Worm (Caenorhabditis elegans): ENCODE results near the gene glr-1.
A peak's percentile ranks its signal among the peaks of the same experiment; 100 is the strongest.

glr-1 gene

DNA sequence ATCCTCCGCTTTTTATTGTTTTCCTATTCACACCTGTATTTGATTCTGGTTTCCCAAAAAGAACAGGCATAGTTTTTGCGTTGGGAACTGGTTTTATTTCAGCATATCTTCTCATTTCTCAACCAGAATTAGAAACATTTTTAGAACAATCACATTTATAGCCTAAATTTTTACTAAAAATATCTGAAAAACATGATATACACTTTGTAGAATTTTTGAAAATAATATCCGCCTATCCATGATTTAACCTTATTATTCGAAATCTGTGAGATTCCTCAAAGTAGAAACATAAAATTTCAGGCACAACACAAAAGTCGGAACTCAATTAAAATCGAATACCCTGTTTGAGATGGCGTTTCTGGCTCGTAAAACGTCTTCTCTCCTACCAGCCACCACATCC lies 27.6 kb downstream of the glr-1 start, which contains the start of gene acdh-6:
Gene acdh-6 (plus strand): TSS at position 301 of the 400 bp plus-strand sequence.
- TF ChIP-seq unc-39 (tag; optimal IDR thresholded peaks at IDR 0.05), result no peak
- TF ChIP-seq nhr-12 (tag; optimal IDR thresholded peaks at IDR 0.05), result no peak
- TF ChIP-seq fkh-10 (GFP tag; optimal IDR thresholded peaks at IDR 0.05), result no peak
- TF ChIP-seq ama-1 (optimal IDR thresholded peaks at IDR 0.05), result no peak
- TF ChIP-seq pqm-1 (tag; optimal IDR thresholded peaks at IDR 0.05), result no peak
- TF ChIP-seq skn-1 (tag; optimal IDR thresholded peaks at IDR 0.05), result no peak
- no peak for TF ChIP-seq ceh-16 (tag; optimal IDR thresholded peaks at IDR 0.05)
- no peak for TF ChIP-seq nhr-11 (tag; optimal IDR thresholded peaks at IDR 0.05)
- TF ChIP-seq egl-5 (tag; optimal IDR thresholded peaks at IDR 0.05), result no peak
- no peak for TF ChIP-seq nhr-25 (tag; optimal IDR thresholded peaks at IDR 0.05)
- TF ChIP-seq nhr-76 (tag; optimal IDR thresholded peaks at IDR 0.05), result no peak
- TF ChIP-seq elt-2 (tag; optimal IDR thresholded peaks at IDR 0.05), result no peak
- TF ChIP-seq sea-2 (GFP tag; optimal IDR thresholded peaks at IDR 0.05), result no peak
- no peak for TF ChIP-seq ceh-28 (tag; optimal IDR thresholded peaks at IDR 0.05)

ce11 chrIII:8560398-8560797 lies 28.0 kb downstream of the glr-1 start:
- TF ChIP-seq nhr-67 (tag; optimal IDR thresholded peaks at IDR 0.05) (no peak), nhr-23 (tag; optimal IDR thresholded peaks at IDR 0.05) (no peak), jun-1 (tag; optimal IDR thresholded peaks at IDR 0.05) (no peak), sea-2 (GFP tag; optimal IDR thresholded peaks at IDR 0.05) (no peak), nhr-77 (tag; optimal IDR thresholded peaks at IDR 0.05) (no peak), ZK546.5 (tag; optimal IDR thresholded peaks at IDR 0.05) (no peak), nhr-237 (tag; optimal IDR thresholded peaks at IDR 0.05) (no peak), tbx-2 (tag; optimal IDR thresholded peaks at IDR 0.05) (no peak), mml-1 (tag; optimal IDR thresholded peaks at IDR 0.05) (no peak), fkh-2 (tag; optimal IDR thresholded peaks at IDR 0.05) (no peak), pqm-1 (tag; optimal IDR thresholded peaks at IDR 0.05) (no peak), nhr-43 (tag; optimal IDR thresholded peaks at IDR 0.05; ENCODE audit: poor library complexity, severe bottlenecking) (no peak), eor-1 (tag; optimal IDR thresholded peaks at IDR 0.05) (no peak), unc-62 (GFP tag; optimal IDR thresholded peaks at IDR 0.05) (no peak), nhr-28 (tag; optimal IDR thresholded peaks at IDR 0.05) (no peak), skn-1 (tag; optimal IDR thresholded peaks at IDR 0.05) (no peak), fkh-10 (GFP tag; optimal IDR thresholded peaks at IDR 0.05) (no peak), hmg-11 (tag; optimal IDR thresholded peaks at IDR 0.05) (no peak)

DNA sequence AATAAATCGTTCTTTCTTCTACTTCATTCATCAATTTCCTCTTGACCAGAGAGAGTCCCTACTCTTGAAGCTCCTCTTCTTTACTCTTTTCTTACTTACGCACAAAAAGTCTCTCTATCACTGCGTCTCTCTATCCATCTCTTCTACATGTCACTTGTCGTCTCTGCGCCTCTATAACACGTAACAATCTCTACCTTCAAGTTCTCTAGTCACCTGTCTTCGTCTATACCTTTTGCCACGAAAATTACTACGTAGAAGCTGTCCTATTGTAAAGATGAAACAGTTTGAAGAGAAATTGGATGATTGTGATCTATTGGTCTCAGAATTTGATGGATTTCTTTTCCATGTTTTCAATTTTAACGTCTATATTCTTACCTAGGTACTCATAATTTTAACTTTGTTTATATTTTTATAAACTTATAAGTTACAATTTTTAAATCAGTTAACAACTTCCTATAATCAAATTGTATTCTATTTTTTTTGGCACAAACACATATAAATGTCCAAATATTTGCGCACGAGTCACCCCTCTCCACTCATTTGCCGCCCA lies 31.5 kb downstream of the glr-1 start, which contains the start of gene C02D5.2:
Gene C02D5.2 (plus strand): TSS at position 500 of the 550 bp plus-strand sequence.
- TF ChIP-seq unc-62 (GFP tag; optimal IDR thresholded peaks at IDR 0.05) (peak; percentile 30), elt-2 (tag; optimal IDR thresholded peaks at IDR 0.05) (peak; percentile 27), snpc-4 (tag; optimal IDR thresholded peaks at IDR 0.05) (peak; percentile 1), hmg-11 (tag; optimal IDR thresholded peaks at IDR 0.05) (peak; percentile 42), ceh-28 (tag; optimal IDR thresholded peaks at IDR 0.05) (peak; percentile 1), mml-1 (tag; optimal IDR thresholded peaks at IDR 0.05) (no peak), nhr-237 (tag; optimal IDR thresholded peaks at IDR 0.05) (no peak), nhr-12 (tag; optimal IDR thresholded peaks at IDR 0.05) (no peak), egl-27 (tag; optimal IDR thresholded peaks at IDR 0.05) (no peak), pha-4 (tag; optimal IDR thresholded peaks at IDR 0.05) (peak; percentile 41), nhr-11 (tag; optimal IDR thresholded peaks at IDR 0.05) (peak; percentile 6), lin-15B (tag; optimal IDR thresholded peaks at IDR 0.05) (peak; percentile 1), nhr-67 (tag; optimal IDR thresholded peaks at IDR 0.05) (no peak), ceh-9 (tag; optimal IDR thresholded peaks at IDR 0.05) (no peak), skn-1 (tag; optimal IDR thresholded peaks at IDR 0.05) (peak; percentile 36), lsy-12 (tag; optimal IDR thresholded peaks at IDR 0.05) (no peak), nfya-1 (tag; optimal IDR thresholded peaks at IDR 0.05; ENCODE audit: insufficient read depth) (peak; percentile 54), lin-39 (tag; optimal IDR thresholded peaks at IDR 0.05) (peak; percentile 48)

DNA sequence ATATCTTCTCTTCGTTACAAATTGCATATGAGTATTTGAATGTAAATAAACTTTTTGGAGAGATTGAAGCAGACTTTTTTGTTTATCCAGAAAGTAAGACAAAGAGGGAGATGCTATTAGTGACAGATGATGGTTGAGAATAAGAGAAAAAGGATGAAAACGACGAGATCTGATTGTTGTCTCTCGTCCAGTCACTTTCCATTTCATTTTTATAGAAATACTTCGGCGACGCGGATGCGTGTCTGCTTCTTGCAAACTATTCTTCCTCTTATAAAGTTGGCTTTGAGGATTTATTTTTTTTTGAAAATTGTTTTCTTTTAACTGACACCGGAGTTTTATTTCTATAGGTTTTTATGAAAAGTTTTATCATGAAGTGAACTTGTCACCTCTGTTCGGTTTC lies 32.8 kb downstream of the glr-1 start:
- no peak for TF ChIP-seq nhr-43 (tag; optimal IDR thresholded peaks at IDR 0.05; ENCODE audit: poor library complexity, severe bottlenecking)
- no peak for TF ChIP-seq elt-2 (tag; optimal IDR thresholded peaks at IDR 0.05)
- no peak for TF ChIP-seq nhr-28 (tag; optimal IDR thresholded peaks at IDR 0.05)
- no peak for TF ChIP-seq elt-1 (tag; optimal IDR thresholded peaks at IDR 0.05)
- TF ChIP-seq pqm-1 (tag; optimal IDR thresholded peaks at IDR 0.05), result no peak
- no peak for TF ChIP-seq aly-2 (tag; optimal IDR thresholded peaks at IDR 0.05)
- no peak for TF ChIP-seq elt-3 (tag; optimal IDR thresholded peaks at IDR 0.05)
- TF ChIP-seq nfya-1 (tag; optimal IDR thresholded peaks at IDR 0.05; ENCODE audit: insufficient read depth), result no peak
- TF ChIP-seq mml-1 (tag; optimal IDR thresholded peaks at IDR 0.05), result no peak
- TF ChIP-seq ama-1 (optimal IDR thresholded peaks at IDR 0.05), result no peak
- TF ChIP-seq nhr-25 (tag; optimal IDR thresholded peaks at IDR 0.05), result no peak
- no peak for TF ChIP-seq skn-1 (tag; optimal IDR thresholded peaks at IDR 0.05)
- no peak for TF ChIP-seq ZK546.5 (tag; optimal IDR thresholded peaks at IDR 0.05)
- no peak for TF ChIP-seq ceh-28 (tag; optimal IDR thresholded peaks at IDR 0.05)
- TF ChIP-seq lsy-12 (tag; optimal IDR thresholded peaks at IDR 0.05), result no peak
- no peak for TF ChIP-seq egl-27 (tag; optimal IDR thresholded peaks at IDR 0.05)
- TF ChIP-seq daf-12 (tag; optimal IDR thresholded peaks at IDR 0.05), result no peak
